Worm (Caenorhabditis elegans) whole organism, L3 larva: ENCODE results near the gene ZK177.12.

Experiments used
- R02D3.7 ChIP-seq: fragments of 150-350 bp; optimal IDR thresholded peaks from 2 replicates; lab custom pipeline; 2014; ENCODE audit warnings: missing biosample characterization, missing genetic modification characterization
- ZK546.5 ChIP-seq: sonication (generic microtip); optimal IDR thresholded peaks from 2 replicates; lab custom pipeline; 2017; ENCODE audit warnings: missing biosample characterization, missing genetic modification characterization
- ama-1 ChIP-seq: fragments of 150-350 bp; optimal IDR thresholded peaks from 2 replicates; lab custom pipeline; 2018
- ceh-16 ChIP-seq: sonication (generic microtip); optimal IDR thresholded peaks from 2 replicates; lab custom pipeline; 2017; ENCODE audit warnings: missing biosample characterization, missing genetic modification characterization
- ceh-28 ChIP-seq: fragments of 150-350 bp; optimal IDR thresholded peaks from 2 replicates; lab custom pipeline; 2014; ENCODE audit warnings: missing biosample characterization, missing genetic modification reagents, missing genetic modification characterization
- ceh-82 ChIP-seq: fragments of 150-350 bp; optimal IDR thresholded peaks from 2 replicates; lab custom pipeline; 2014; ENCODE audit warnings: missing biosample characterization, missing genetic modification characterization
- ceh-9 ChIP-seq: sonication (generic microtip); optimal IDR thresholded peaks from 2 replicates; lab custom pipeline; 2018; ENCODE audit warnings: missing biosample characterization, missing genetic modification characterization
- daf-12 ChIP-seq: fragments of 150-350 bp; optimal IDR thresholded peaks from 2 replicates; lab custom pipeline; 2014; ENCODE audit warnings: missing biosample characterization, missing genetic modification reagents, missing genetic modification characterization
- egl-27 ChIP-seq: sonication (generic microtip); optimal IDR thresholded peaks from 4 replicates; lab custom pipeline; 2017; ENCODE audit warnings: missing biosample characterization, missing genetic modification reagents, missing genetic modification characterization
- egl-5 ChIP-seq: fragments of 150-350 bp; optimal IDR thresholded peaks from 2 replicates; lab custom pipeline; 2017; ENCODE audit warnings: missing biosample characterization, missing genetic modification reagents, missing genetic modification characterization, inconsistent platforms
- elt-1 ChIP-seq: fragments of 150-350 bp; optimal IDR thresholded peaks from 2 replicates; lab custom pipeline; 2014; ENCODE audit warnings: missing biosample characterization, missing genetic modification characterization
- elt-2 ChIP-seq: sonication (generic microtip); optimal IDR thresholded peaks from 2 replicates; lab custom pipeline; 2016; ENCODE audit warnings: missing genetic modification reagents, mild to moderate bottlenecking, missing genetic modification characterization, missing compliant biosample characterization
- eor-1 ChIP-seq, 2 experiments: fragments of 150-350 bp; optimal IDR thresholded peaks; 2 replicates each; lab custom pipeline; 2014 to 2018; ENCODE audit warnings: missing biosample characterization in 2 of 2, missing genetic modification characterization in 2 of 2
- fkh-10 ChIP-seq: sonication (generic microtip); optimal IDR thresholded peaks from 2 replicates; lab custom pipeline; 2017; ENCODE audit warnings: missing biosample characterization, missing genetic modification reagents, missing genetic modification characterization
- fkh-2 ChIP-seq: fragments of 150-350 bp; optimal IDR thresholded peaks from 2 replicates; lab custom pipeline; 2014; ENCODE audit warnings: missing biosample characterization, missing genetic modification reagents, missing genetic modification characterization
- fos-1 ChIP-seq: fragments of 150-350 bp; optimal IDR thresholded peaks from 2 replicates; lab custom pipeline; 2014; ENCODE audit warnings: missing biosample characterization, missing genetic modification characterization
- hmg-11 ChIP-seq: sonication (generic microtip); optimal IDR thresholded peaks from 2 replicates; lab custom pipeline; 2016; ENCODE audit warnings: missing genetic modification characterization, missing compliant biosample characterization
- jun-1 ChIP-seq: fragments of 150-350 bp; optimal IDR thresholded peaks from 2 replicates; lab custom pipeline; 2014; ENCODE audit warnings: missing biosample characterization, missing genetic modification reagents, missing genetic modification characterization
- lin-15B ChIP-seq: fragments of 150-350 bp; optimal IDR thresholded peaks from 2 replicates; lab custom pipeline; 2014; ENCODE audit warnings: missing biosample characterization, missing genetic modification characterization
- lin-39 ChIP-seq: fragments of 150-350 bp; optimal IDR thresholded peaks from 2 replicates; lab custom pipeline; 2018; ENCODE audit warnings: missing biosample characterization, missing genetic modification reagents, missing genetic modification characterization
- lsy-12 ChIP-seq: sonication (generic microtip); optimal IDR thresholded peaks from 2 replicates; lab custom pipeline; 2016; ENCODE audit warnings: mild to moderate bottlenecking, missing genetic modification characterization, missing compliant biosample characterization
- mdl-1 ChIP-seq: fragments of 150-350 bp; optimal IDR thresholded peaks from 2 replicates; lab custom pipeline; 2014; ENCODE audit warnings: missing biosample characterization, missing genetic modification characterization
- mml-1 ChIP-seq: fragments of 150-350 bp; sonication (generic microtip); optimal IDR thresholded peaks from 3 replicates; lab custom pipeline; 2014; ENCODE audit warnings: missing biosample characterization, missing genetic modification characterization
- nfya-1 ChIP-seq: sonication (generic microtip); optimal IDR thresholded peaks from 2 replicates; lab custom pipeline; 2017; ENCODE audit warnings: missing genetic modification characterization, mild to moderate bottlenecking, missing compliant biosample characterization, antibody characterized with exemption, moderate library complexity; ENCODE audit not compliant: insufficient read depth
- nhr-11 ChIP-seq: fragments of 150-350 bp; optimal IDR thresholded peaks from 2 replicates; lab custom pipeline; 2014; ENCODE audit warnings: missing biosample characterization, missing genetic modification characterization
- nhr-12 ChIP-seq: fragments of 150-350 bp; optimal IDR thresholded peaks from 2 replicates; lab custom pipeline; 2014; ENCODE audit warnings: missing biosample characterization, missing genetic modification characterization
- nhr-23 ChIP-seq: fragments of 150-350 bp; optimal IDR thresholded peaks from 2 replicates; lab custom pipeline; 2014; ENCODE audit warnings: missing biosample characterization, missing genetic modification reagents, missing genetic modification characterization
- nhr-237 ChIP-seq: fragments of 150-350 bp; optimal IDR thresholded peaks from 2 replicates; lab custom pipeline; 2014; ENCODE audit warnings: missing biosample characterization, missing genetic modification characterization
- nhr-25 ChIP-seq: sonication (generic microtip); optimal IDR thresholded peaks from 2 replicates; lab custom pipeline; 2017; ENCODE audit warnings: missing biosample characterization, missing genetic modification characterization
- nhr-28 ChIP-seq: fragments of 150-350 bp; optimal IDR thresholded peaks from 2 replicates; lab custom pipeline; 2014; ENCODE audit warnings: missing biosample characterization, missing genetic modification characterization
- nhr-43 ChIP-seq: sonication (generic microtip); optimal IDR thresholded peaks from 2 replicates; lab custom pipeline; 2016; ENCODE audit warnings: mild to moderate bottlenecking, missing genetic modification characterization, missing compliant biosample characterization; ENCODE audit not compliant: poor library complexity, severe bottlenecking
- nhr-67 ChIP-seq: fragments of 150-350 bp; optimal IDR thresholded peaks from 2 replicates; lab custom pipeline; 2014; ENCODE audit warnings: missing biosample characterization, missing genetic modification characterization
- nhr-77 ChIP-seq: fragments of 150-350 bp; optimal IDR thresholded peaks from 2 replicates; lab custom pipeline; 2014; ENCODE audit warnings: missing biosample characterization, missing genetic modification characterization
- pha-4 ChIP-seq: fragments of 150-350 bp; optimal IDR thresholded peaks from 2 replicates; lab custom pipeline; 2014; ENCODE audit warnings: missing biosample characterization, missing genetic modification reagents, missing genetic modification characterization
- pqm-1 ChIP-seq: fragments of 150-350 bp; optimal IDR thresholded peaks from 2 replicates; lab custom pipeline; 2017; ENCODE audit warnings: missing biosample characterization, missing genetic modification characterization, inconsistent platforms
- sea-2 ChIP-seq: fragments of 150-350 bp; sonication (generic microtip); optimal IDR thresholded peaks from 4 replicates; lab custom pipeline; 2014; ENCODE audit warnings: missing biosample characterization, missing genetic modification reagents, missing genetic modification characterization
- skn-1 ChIP-seq: fragments of 150-350 bp; optimal IDR thresholded peaks from 2 replicates; lab custom pipeline; 2014; ENCODE audit warnings: missing biosample characterization, missing genetic modification characterization
- unc-39 ChIP-seq: sonication (generic microtip); optimal IDR thresholded peaks from 4 replicates; lab custom pipeline; 2017; ENCODE audit warnings: missing biosample characterization, missing genetic modification characterization
- unc-62 ChIP-seq: fragments of 150-350 bp; sonication (generic microtip); optimal IDR thresholded peaks from 4 replicates; lab custom pipeline; 2014; ENCODE audit warnings: missing biosample characterization, missing genetic modification reagents, missing genetic modification characterization
- zag-1 ChIP-seq: fragments of 150-350 bp; optimal IDR thresholded peaks from 2 replicates; lab custom pipeline; 2014; ENCODE audit warnings: missing biosample characterization, missing genetic modification characterization
- ztf-11 ChIP-seq: fragments of 150-350 bp; optimal IDR thresholded peaks from 2 replicates; lab custom pipeline; 2014; ENCODE audit warnings: missing biosample characterization, missing genetic modification characterization
- ztf-4 ChIP-seq: fragments of 150-350 bp; optimal IDR thresholded peaks from 2 replicates; lab custom pipeline; 2014; ENCODE audit warnings: missing biosample characterization, missing genetic modification characterization

The ZK177.12 gene

DNA sequence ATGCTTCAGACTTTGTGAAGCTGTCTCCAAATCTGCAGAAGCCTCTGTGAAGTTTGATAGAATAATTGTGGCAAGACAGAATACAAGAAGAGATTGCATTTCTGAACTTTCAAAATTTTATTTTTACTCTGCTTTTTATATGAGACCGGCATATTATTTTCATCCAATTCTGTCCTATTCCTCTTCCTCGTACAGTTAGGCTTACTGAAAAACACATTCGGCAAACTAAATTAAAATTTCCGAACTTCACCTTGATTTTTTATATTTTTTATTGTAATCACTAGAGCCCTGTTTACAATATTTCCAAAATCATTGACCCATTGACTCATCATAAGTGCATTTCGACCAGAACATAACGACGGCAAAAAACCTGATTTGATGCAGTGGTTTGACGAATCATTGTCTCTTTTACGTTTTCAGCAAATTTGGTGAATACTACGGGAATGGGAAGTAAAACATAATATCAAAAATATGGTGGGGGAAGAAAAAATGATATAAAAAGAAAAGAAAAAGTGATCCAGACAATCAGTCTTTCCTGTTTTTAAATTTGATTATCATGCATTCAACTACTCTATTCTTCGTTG is 23.3 kb upstream of the ZK177.12 start, which contains the start of the genes suex-1 and F12A10.9:
Gene suex-1, minus strand, starts transcription at position 101 of the 584 bp plus-strand sequence.
Gene F12A10.9, plus strand, starts transcription at position 534 of the 584 bp plus-strand sequence.
- TF ChIP-seq nhr-28 (tag; lab: Kevin White, UChicago), result no peak
- no peak for TF ChIP-seq unc-39
- TF ChIP-seq egl-27 (tag; lab: Kevin White, UChicago), result no peak
- TF ChIP-seq mdl-1 (tag; lab: Kevin White, UChicago), result no peak
- no peak for TF ChIP-seq hmg-11 (tag; lab: Kevin White, UChicago)
- no peak for TF ChIP-seq ceh-16 (tag; lab: Kevin White, UChicago)
- TF ChIP-seq nhr-67 (tag; lab: Kevin White, UChicago), result no peak
- TF ChIP-seq fkh-10 (GFP tag; lab: Kevin White, UChicago), result no peak
- TF ChIP-seq ceh-9 (tag; lab: Kevin White, UChicago), result no peak
- no peak for TF ChIP-seq sea-2 (GFP tag; lab: Kevin White, UChicago)
- TF ChIP-seq nfya-1 (tag; lab: Kevin White, UChicago), result no peak
- TF ChIP-seq, all 47 proteins: peak for 0

DNA sequence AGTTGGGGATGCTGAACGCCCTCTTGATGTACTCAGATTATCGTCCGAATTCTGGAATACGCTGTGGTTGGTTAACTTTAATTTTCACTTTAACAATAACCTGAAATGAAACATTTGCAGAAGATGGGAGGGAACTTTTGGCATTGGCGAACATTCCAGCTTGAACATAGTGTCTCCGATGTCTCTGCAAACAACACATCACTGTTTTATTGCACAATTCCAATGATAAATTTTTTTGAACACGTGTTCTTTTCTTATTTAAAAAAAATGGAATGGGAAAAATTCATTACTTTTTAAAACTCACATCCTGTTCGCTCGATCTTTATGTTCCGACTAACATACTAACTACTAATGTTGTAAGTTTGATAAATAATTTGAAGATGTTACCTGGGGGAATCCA is 21.0 kb upstream of the ZK177.12 start, which contains the start of gene fzy-1:
Gene fzy-1, plus strand, starts transcription at position 301 of the 400 bp plus-strand sequence.
- TF ChIP-seq nhr-12 (tag; lab: Kevin White, UChicago) (no peak), egl-5 (tag; lab: Kevin White, UChicago) (no peak), fkh-2 (tag; lab: Kevin White, UChicago) (no peak), hmg-11 (tag; lab: Kevin White, UChicago) (no peak), fkh-10 (GFP tag; lab: Kevin White, UChicago) (no peak), ztf-11 (tag; lab: Kevin White, UChicago) (no peak), ceh-16 (tag; lab: Kevin White, UChicago) (no peak), nhr-67 (tag; lab: Kevin White, UChicago) (no peak), ceh-82 (no peak), skn-1 (tag; lab: Kevin White, UChicago) (no peak), ZK546.5 (tag; lab: Kevin White, UChicago) (no peak), nhr-43 (no peak), nfya-1 (tag; lab: Kevin White, UChicago) (no peak), ceh-28 (tag; lab: Kevin White, UChicago) (no peak), ama-1 (lab: Kevin White, UChicago) (no peak)

DNA sequence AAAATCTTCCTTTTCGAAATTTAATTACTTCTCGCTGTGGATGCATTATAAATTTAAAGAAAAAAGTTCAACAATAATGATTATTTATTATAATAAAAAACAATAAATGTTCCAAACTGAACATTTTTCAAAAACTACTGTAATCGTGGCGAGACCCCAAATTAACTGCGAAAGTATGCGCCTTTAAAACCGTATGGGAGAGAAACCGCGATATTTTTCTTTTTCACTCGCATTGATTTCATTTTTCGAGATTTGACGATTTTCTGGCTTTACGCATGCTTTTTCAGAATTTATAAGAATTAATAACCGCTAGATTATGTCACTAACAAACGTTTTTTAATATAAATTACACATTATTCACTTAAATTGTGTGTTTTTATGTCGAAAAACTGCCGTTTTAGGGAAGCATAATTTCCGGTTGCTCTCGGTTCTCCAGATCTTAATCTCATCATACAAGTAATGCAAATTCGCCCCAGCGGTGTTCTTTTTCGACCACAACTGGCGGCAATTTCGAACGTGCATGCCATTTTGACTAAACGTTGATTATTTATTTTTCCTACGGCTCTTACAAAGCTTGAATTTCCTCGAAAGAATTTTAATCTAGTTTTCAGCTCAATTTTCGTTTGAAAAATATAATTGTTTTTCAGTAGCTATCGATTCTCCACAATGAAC is 20.4 kb upstream of the ZK177.12 start, which contains the start of gene F12A10.8:
Gene F12A10.8, minus strand, starts transcription at position 79 of the 672 bp plus-strand sequence.
- TF ChIP-seq zag-1 (tag; lab: Kevin White, UChicago) (no peak), elt-1 (tag; lab: Kevin White, UChicago) (peak; percentile 5), lsy-12 (tag; lab: Kevin White, UChicago) (no peak), lin-15B (tag; lab: Kevin White, UChicago) (peak; percentile 76), eor-1 (tag; optimal IDR thresholded peaks at IDR 0.05; lab: Kevin White, UChicago) (no peak), ztf-4 (tag; lab: Kevin White, UChicago) (no peak), ama-1 (lab: Kevin White, UChicago) (no peak), lin-39 (tag; lab: Kevin White, UChicago) (peak; percentile 37), ceh-28 (tag; lab: Kevin White, UChicago) (no peak), pha-4 (tag; lab: Kevin White, UChicago) (no peak), ceh-9 (tag; lab: Kevin White, UChicago) (no peak), egl-5 (tag; lab: Kevin White, UChicago) (no peak), ZK546.5 (tag; lab: Kevin White, UChicago) (no peak), unc-62 (no peak), ceh-82 (no peak), nhr-12 (tag; lab: Kevin White, UChicago) (no peak), R02D3.7 (no peak), ztf-11 (tag; lab: Kevin White, UChicago) (no peak), egl-27 (tag; lab: Kevin White, UChicago) (no peak), ceh-16 (tag; lab: Kevin White, UChicago) (no peak), nhr-77 (tag; lab: Kevin White, UChicago) (no peak), pqm-1 (no peak), hmg-11 (tag; lab: Kevin White, UChicago) (no peak), nhr-25 (tag; lab: Kevin White, UChicago) (no peak), nhr-11 (tag; lab: Kevin White, UChicago) (no peak), fos-1 (no peak), mdl-1 (tag; lab: Kevin White, UChicago) (no peak), nhr-237 (tag; lab: Kevin White, UChicago) (no peak), daf-12 (tag; lab: Kevin White, UChicago) (no peak), nhr-67 (tag; lab: Kevin White, UChicago) (no peak), fkh-2 (tag; lab: Kevin White, UChicago) (no peak), elt-2 (peak; percentile 13), jun-1 (no peak), nfya-1 (tag; lab: Kevin White, UChicago) (peak; percentile 44), mml-1 (tag; lab: Kevin White, UChicago) (no peak), nhr-23 (tag; lab: Kevin White, UChicago) (no peak), unc-39 (no peak)
